Worm (Caenorhabditis elegans): ENCODE results near the gene dph-7.

dph-7 gene

DNA sequence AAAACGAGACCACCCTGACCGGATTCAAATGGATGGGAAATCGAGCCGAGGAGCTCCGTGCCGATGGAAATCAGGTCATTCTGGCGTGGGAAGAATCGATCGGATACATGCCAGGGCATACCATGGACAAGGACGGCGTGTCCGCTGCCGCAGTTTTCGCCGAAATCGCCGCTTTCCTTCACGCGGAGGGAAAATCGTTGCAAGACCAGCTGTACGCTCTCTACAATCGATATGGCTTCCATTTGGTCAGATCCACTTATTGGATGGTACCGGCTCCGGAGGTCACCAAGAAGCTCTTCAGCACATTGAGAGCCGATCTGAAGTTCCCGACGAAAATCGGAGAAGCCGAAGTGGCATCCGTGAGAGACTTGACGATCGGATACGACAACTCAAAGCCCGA is 12.9 kb upstream of the dph-7 start:
- TF ChIP-seq ces-1 (GFP tag; optimal IDR thresholded peaks at IDR 0.05) (no peak), dsc-1 (tag; optimal IDR thresholded peaks at IDR 0.05) (no peak), unc-130 (tag; optimal IDR thresholded peaks at IDR 0.05) (no peak), sptf-1 (tag; optimal IDR thresholded peaks at IDR 0.05) (no peak)

DNA sequence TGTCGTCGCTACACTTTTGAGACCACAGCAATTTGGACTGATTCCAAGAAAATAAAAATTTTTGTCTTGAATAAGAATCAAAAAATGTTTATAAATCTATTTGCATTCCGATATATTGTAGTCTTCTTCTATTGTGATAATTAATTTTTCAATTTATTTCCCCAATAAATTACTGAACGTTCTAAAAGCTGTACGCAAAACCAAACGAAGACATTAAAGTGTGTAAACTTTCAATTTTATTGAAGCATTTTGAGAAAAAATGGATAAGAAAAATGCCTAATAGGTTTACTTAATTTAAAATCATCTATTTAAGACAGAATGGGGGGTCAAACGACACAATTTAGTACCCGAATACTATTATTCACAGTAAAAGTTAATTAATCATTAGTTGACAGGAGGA is 12.3 kb upstream of the dph-7 start:
- TF ChIP-seq efl-1 (optimal IDR thresholded peaks at IDR 0.05) = no peak
- peak in 1 of 2 experiments; percentile 74 for TF ChIP-seq efl-1 (GFP tag; optimal IDR thresholded peaks at IDR 0.05 in 1 of 2)
- no peak for TF ChIP-seq sptf-1 (tag; optimal IDR thresholded peaks at IDR 0.05)

DNA sequence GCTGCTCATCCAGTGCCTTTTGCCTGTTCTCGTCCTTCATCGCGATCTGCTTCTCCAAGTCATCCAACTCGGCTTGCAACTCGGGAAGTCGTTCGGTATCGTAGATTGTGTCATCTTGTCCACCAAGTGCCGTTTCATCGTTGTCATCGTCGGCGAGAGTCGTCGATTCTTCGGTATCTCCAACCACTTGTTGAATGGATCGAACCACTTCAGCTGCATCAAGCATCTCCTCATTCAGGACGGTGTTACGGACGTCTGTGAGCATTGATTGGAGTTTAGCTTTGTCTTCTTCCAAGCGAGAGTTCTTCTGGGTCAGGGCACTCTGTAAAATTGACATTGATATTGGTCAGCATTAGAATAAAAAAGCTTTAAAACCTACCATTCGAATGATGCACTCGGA is 9.4 kb upstream of the dph-7 start:
- no peak for TF ChIP-seq nhr-76 (tag; optimal IDR thresholded peaks at IDR 0.05)
- TF ChIP-seq hlh-17 (GFP tag; optimal IDR thresholded peaks at IDR 0.05; ENCODE audit: borderline replicate concordance) = no peak
- TF ChIP-seq isw-1 (GFP tag; IDR thresholded peaks at IDR 0.05) = no peak
- no peak for TF ChIP-seq ztf-4 (tag; optimal IDR thresholded peaks at IDR 0.05)
- TF ChIP-seq nhr-77 (tag; optimal IDR thresholded peaks at IDR 0.05) = no peak
- no peak for TF ChIP-seq ama-1 (optimal IDR thresholded peaks at IDR 0.05)
- TF ChIP-seq irx-1 (tag; optimal IDR thresholded peaks at IDR 0.05) = no peak
- no peak for TF ChIP-seq nhr-19 (GFP tag; conservative IDR thresholded peaks at IDR 0.05)
- no peak for TF ChIP-seq nhr-47 (tag; optimal IDR thresholded peaks at IDR 0.05)
- no peak for TF ChIP-seq mef-2 (tag; optimal IDR thresholded peaks at IDR 0.05)
- no peak for TF ChIP-seq nhr-28 (tag; optimal IDR thresholded peaks at IDR 0.05)

DNA sequence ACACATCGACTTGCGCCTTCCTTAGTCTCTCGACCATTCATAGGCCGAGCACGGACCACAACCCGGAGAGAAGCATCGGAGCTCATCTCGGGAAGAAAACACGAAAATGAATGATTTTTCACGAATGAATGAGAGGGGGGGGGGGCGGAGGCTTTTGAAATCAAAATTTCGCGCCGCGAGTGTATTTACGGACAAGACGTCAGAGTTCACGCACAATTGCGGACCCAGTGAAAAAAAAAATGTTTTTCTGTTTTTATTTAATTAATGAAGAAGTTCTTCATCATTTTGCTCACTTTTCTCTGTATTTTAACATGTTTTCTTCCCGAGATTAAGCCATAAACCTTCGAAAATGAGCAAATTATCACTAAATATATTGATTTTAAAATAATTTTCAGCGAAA is 7.8 kb upstream of the dph-7 start, which contains the start of the genes klp-19 and slc-36.1:
TSS of gene klp-19 (minus strand) at position 153 of the 400 bp plus-strand sequence.
TSS of gene slc-36.1 (plus strand) at position 396 of the 400 bp plus-strand sequence.
- no peak; the same call in 1 of the 2 replicates for TF ChIP-seq mab-9 (GFP tag; IDR thresholded peaks at IDR 0.05)
- TF ChIP-seq mef-2 (tag; optimal IDR thresholded peaks at IDR 0.05) = no peak
- no peak for TF ChIP-seq efl-3 (GFP tag; optimal IDR thresholded peaks at IDR 0.05)
- TF ChIP-seq swsn-7 (tag; optimal IDR thresholded peaks at IDR 0.05) = peak; percentile 53
- peak; percentile 42 for TF ChIP-seq dsc-1 (tag; optimal IDR thresholded peaks at IDR 0.05)
- peak; percentile 22 for TF ChIP-seq pag-3 (tag; optimal IDR thresholded peaks at IDR 0.05; ENCODE audit: borderline replicate concordance, insufficient read depth)
- no peak for TF ChIP-seq fkh-10 (GFP tag; optimal IDR thresholded peaks at IDR 0.05)
- no peak for TF ChIP-seq egl-13 (tag; optimal IDR thresholded peaks at IDR 0.05)
- peak; percentile 62 to 68 for TF ChIP-seq lsy-2 (tag; optimal IDR thresholded peaks at IDR 0.05)
- no peak for TF ChIP-seq alr-1 (tag; optimal IDR thresholded peaks at IDR 0.05; ENCODE audit: borderline replicate concordance)
- TF ChIP-seq egl-27 (tag; optimal IDR thresholded peaks at IDR 0.05) = no peak
- TF ChIP-seq nhr-85 (tag) = peak; percentile 46
- TF ChIP-seq elt-2 (tag; optimal IDR thresholded peaks at IDR 0.05) = no peak
- TF ChIP-seq fkh-8 (tag; optimal IDR thresholded peaks at IDR 0.05) = peak; percentile 27
- TF ChIP-seq ets-5 (GFP tag; IDR thresholded peaks at IDR 0.05) = no peak
- TF ChIP-seq nhr-237 (tag; optimal IDR thresholded peaks at IDR 0.05) = no peak
- no peak for TF ChIP-seq ama-1 (optimal IDR thresholded peaks at IDR 0.05)
- no peak for TF ChIP-seq blmp-1 (tag; optimal IDR thresholded peaks at IDR 0.05)
- TF ChIP-seq nhr-47 (tag; optimal IDR thresholded peaks at IDR 0.05) = peak; percentile 60
- TF ChIP-seq ceh-88 (GFP tag; IDR thresholded peaks at IDR 0.05) = no peak
- TF ChIP-seq C16A3.4 (tag; optimal IDR thresholded peaks at IDR 0.05) = no peak
- no peak for TF ChIP-seq unc-30 (tag; optimal IDR thresholded peaks at IDR 0.05)
- TF ChIP-seq skn-1 (tag; optimal IDR thresholded peaks at IDR 0.05) = peak; percentile 31
- TF ChIP-seq lin-39 (tag; optimal IDR thresholded peaks at IDR 0.05) = no peak
- TF ChIP-seq zag-1 (tag; optimal IDR thresholded peaks at IDR 0.05) = no peak
- no peak for TF ChIP-seq jun-1 (tag; optimal IDR thresholded peaks at IDR 0.05)
- no peak for TF ChIP-seq zip-4 (GFP tag; optimal IDR thresholded peaks at IDR 0.05)
- TF ChIP-seq unc-62 (GFP tag; optimal IDR thresholded peaks at IDR 0.05) = no peak
- no peak for TF ChIP-seq snpc-4 (tag; optimal IDR thresholded peaks at IDR 0.05)
- TF ChIP-seq fos-1 (tag; optimal IDR thresholded peaks at IDR 0.05) = no peak
- no peak for TF ChIP-seq ztf-4 (tag; optimal IDR thresholded peaks at IDR 0.05)
- TF ChIP-seq aly-2 (tag; optimal IDR thresholded peaks at IDR 0.05) = no peak
- TF ChIP-seq aha-1 (tag; optimal IDR thresholded peaks at IDR 0.05) = no peak
- peak; percentile 13 for TF ChIP-seq nhr-90 (tag; optimal IDR thresholded peaks at IDR 0.05; ENCODE audit: poor library complexity)
- TF ChIP-seq sup-37 (GFP tag; optimal IDR thresholded peaks at IDR 0.05) = no peak
- TF ChIP-seq grh-1 (GFP tag; IDR thresholded peaks at IDR 0.05) = no peak
- TF ChIP-seq hlh-17 (GFP tag; optimal IDR thresholded peaks at IDR 0.05; ENCODE audit: borderline replicate concordance) = no peak
- TF ChIP-seq sptf-1 (tag; optimal IDR thresholded peaks at IDR 0.05) = no peak
- no peak for TF ChIP-seq nhr-77 (tag; optimal IDR thresholded peaks at IDR 0.05)

All from whole organism, L1 larva.